Worm (Caenorhabditis elegans): ENCODE results near the gene F58G11.4.

DNA sequence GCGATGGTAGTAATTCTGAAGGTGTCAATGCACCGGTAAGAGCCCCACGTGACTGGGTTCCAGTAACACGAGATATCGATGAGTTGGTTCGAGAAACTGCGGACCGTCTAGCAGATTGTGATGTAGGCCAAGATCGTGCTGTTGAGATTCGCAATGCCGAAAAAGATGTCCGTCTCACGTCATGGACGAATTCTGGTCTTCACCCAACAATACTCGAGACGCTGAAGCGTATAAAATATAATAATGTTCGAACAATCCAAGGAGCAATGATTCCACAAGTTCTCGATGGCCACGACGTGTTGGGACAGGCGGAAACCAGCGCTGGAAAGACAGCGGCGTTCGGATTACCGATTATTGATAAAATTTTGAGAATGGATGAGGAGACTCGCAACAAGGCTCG is 5.9 kb upstream of the F58G11.4 start:
- no peak for TF ChIP-seq tab-1 (GFP tag; IDR thresholded peaks at IDR 0.05)
- no peak for TF ChIP-seq med-1 (GFP tag; optimal IDR thresholded peaks at IDR 0.05; ENCODE audit: insufficient read depth)
- no peak for TF ChIP-seq cog-1 (tag; optimal IDR thresholded peaks at IDR 0.05)
- TF ChIP-seq klf-2 (GFP tag; conservative IDR thresholded peaks at IDR 0.05): no peak
- no peak for TF ChIP-seq ref-1 (GFP tag; conservative IDR thresholded peaks at IDR 0.05)
- TF ChIP-seq flt-1 (GFP tag; IDR thresholded peaks at IDR 0.05): no peak
- TF ChIP-seq ztf-29 (GFP tag; IDR thresholded peaks at IDR 0.05): no peak

Measured in whole organism, midembryonic.